Worm (Caenorhabditis elegans) whole organism, L1 larva: ENCODE data around the gene str-14.

ENCODE experiments used
- Y116A8C.19 ChIP-seq: sonication (generic microtip); optimal IDR thresholded peaks from 2 replicates; lab custom pipeline; 2016; ENCODE audit warnings: missing compliant biosample characterization, missing genetic modification characterization, borderline replicate concordance
- aly-2 ChIP-seq: fragments of 150-350 bp; optimal IDR thresholded peaks from 2 replicates; lab custom pipeline; 2014; ENCODE audit warnings: missing biosample characterization, missing genetic modification characterization
- ceh-8 ChIP-seq: fragments of 200-800 bp; sonication (Bioruptor generic); optimal IDR thresholded peaks from 2 replicates; lab custom pipeline; 2018; ENCODE audit warnings: mild to moderate bottlenecking, missing genetic modification characterization, moderate library complexity, missing compliant biosample characterization
- ces-1 ChIP-seq: fragments of 150-350 bp; optimal IDR thresholded peaks from 2 replicates; lab custom pipeline; 2014; ENCODE audit warnings: missing biosample characterization, missing genetic modification reagents, missing genetic modification characterization
- dpl-1 ChIP-seq, 3 experiments: fragments of 150-350 bp in 2 of 3; sonication (generic microtip) in 1 of 3; optimal IDR thresholded peaks; 2 replicates each; lab custom pipeline; 2014 to 2017; ENCODE audit warnings: missing biosample characterization in 3 of 3, missing genetic modification characterization in 3 of 3, missing genetic modification reagents in 3 of 3
- dsc-1 ChIP-seq: sonication (generic microtip); optimal IDR thresholded peaks from 2 replicates; lab custom pipeline; 2016; ENCODE audit warnings: mild to moderate bottlenecking, missing genetic modification characterization, missing compliant biosample characterization
- efl-1 ChIP-seq, 4 experiments: fragments of 150-350 bp; optimal IDR thresholded peaks in 3 of 4; peaks in 1 of 4; 1 replicate in 1 of 4; 2 replicates in 3 of 4; lab custom pipeline; 2014; ENCODE audit warnings: missing biosample characterization in 2 of 4, missing genetic modification characterization in 2 of 4, missing genetic modification reagents in 2 of 4
- efl-3 ChIP-seq: fragments of 200-800 bp; sonication (Bioruptor generic); optimal IDR thresholded peaks from 2 replicates; lab custom pipeline; 2018; ENCODE audit warnings: mild to moderate bottlenecking, missing genetic modification characterization, missing compliant biosample characterization
- fkh-4 ChIP-seq: sonication (generic microtip); optimal IDR thresholded peaks from 2 replicates; lab custom pipeline; 2016; ENCODE audit warnings: missing compliant biosample characterization, missing genetic modification characterization, borderline replicate concordance
- fos-1 ChIP-seq: fragments of 150-350 bp; optimal IDR thresholded peaks from 2 replicates; lab custom pipeline; 2014; ENCODE audit warnings: missing biosample characterization, missing genetic modification characterization
- hpl-2 ChIP-seq: fragments of 150-350 bp; optimal IDR thresholded peaks from 2 replicates; lab custom pipeline; 2014; ENCODE audit warnings: missing biosample characterization, missing genetic modification reagents, missing genetic modification characterization
- jun-1 ChIP-seq: fragments of 150-350 bp; optimal IDR thresholded peaks from 2 replicates; lab custom pipeline; 2014; ENCODE audit warnings: missing biosample characterization, missing genetic modification reagents, missing genetic modification characterization
- lin-13 ChIP-seq: fragments of 150-350 bp; optimal IDR thresholded peaks from 2 replicates; lab custom pipeline; 2014; ENCODE audit warnings: missing biosample characterization, missing genetic modification reagents, missing genetic modification characterization
- lin-14 ChIP-seq: fragments of 200-800 bp; sonication (Bioruptor generic); optimal IDR thresholded peaks from 2 replicates; lab custom pipeline; 2018; ENCODE audit warnings: mild to moderate bottlenecking, missing genetic modification characterization, moderate library complexity, missing compliant biosample characterization
- lin-35 ChIP-seq, 2 experiments: fragments of 150-350 bp; optimal IDR thresholded peaks; 2 replicates each; lab custom pipeline; 2014; ENCODE audit warnings: missing biosample characterization in 2 of 2, missing genetic modification characterization in 2 of 2, missing genetic modification reagents in 2 of 2
- lir-3 ChIP-seq: sonication (generic microtip); optimal IDR thresholded peaks from 2 replicates; lab custom pipeline; 2016; ENCODE audit warnings: mild to moderate bottlenecking, missing genetic modification characterization, moderate library complexity, missing compliant biosample characterization; ENCODE audit not compliant: poor library complexity
- lsy-2 ChIP-seq, 2 experiments: fragments of 150-350 bp; optimal IDR thresholded peaks; 2 replicates each; lab custom pipeline; 2014; ENCODE audit warnings: missing biosample characterization in 2 of 2, missing genetic modification characterization in 2 of 2
- mab-9 ChIP-seq: fragments of 200-800 bp; sonication (Bioruptor generic); IDR thresholded peaks from 2 replicates; pipeline ENCODE4 v1.3.6; 2022; ENCODE audit warnings: missing genetic modification reagents, missing genetic modification characterization, missing compliant biosample characterization
- mdl-1 ChIP-seq, 2 experiments: fragments of 150-350 bp; optimal IDR thresholded peaks; 2 replicates each; lab custom pipeline; 2014 to 2017; ENCODE audit warnings: missing biosample characterization in 2 of 2, missing genetic modification characterization in 2 of 2, inconsistent platforms in 1 of 2
- mef-2 ChIP-seq: fragments of 150-350 bp; optimal IDR thresholded peaks from 2 replicates; lab custom pipeline; 2014; ENCODE audit warnings: missing biosample characterization, missing genetic modification characterization
- mep-1 ChIP-seq: fragments of 150-350 bp; optimal IDR thresholded peaks from 2 replicates; lab custom pipeline; 2014; ENCODE audit warnings: missing biosample characterization, missing genetic modification characterization
- nhr-11 ChIP-seq: fragments of 150-350 bp; optimal IDR thresholded peaks from 2 replicates; lab custom pipeline; 2014; ENCODE audit warnings: missing biosample characterization, missing genetic modification characterization
- nhr-19 ChIP-seq: fragments of 200-800 bp; sonication (Bioruptor generic); conservative IDR thresholded peaks from 2 replicates; pipeline ENCODE4 v1.3.6; 2022; ENCODE audit warnings: missing genetic modification characterization, missing compliant biosample characterization
- nhr-20 ChIP-seq: sonication (generic microtip); optimal IDR thresholded peaks from 2 replicates; lab custom pipeline; 2016; ENCODE audit warnings: mild to moderate bottlenecking, missing genetic modification characterization, missing compliant biosample characterization
- nhr-237 ChIP-seq: fragments of 150-350 bp; optimal IDR thresholded peaks from 2 replicates; lab custom pipeline; 2014; ENCODE audit warnings: missing biosample characterization, missing genetic modification characterization
- nhr-47 ChIP-seq: sonication (generic microtip); optimal IDR thresholded peaks from 2 replicates; lab custom pipeline; 2016; ENCODE audit warnings: mild to moderate bottlenecking, missing genetic modification characterization, moderate library complexity, missing compliant biosample characterization
- nhr-71 ChIP-seq: sonication (generic microtip); optimal IDR thresholded peaks from 2 replicates; lab custom pipeline; 2016; ENCODE audit warnings: mild to moderate bottlenecking, missing genetic modification characterization, moderate library complexity, missing compliant biosample characterization
- nhr-76 ChIP-seq: sonication (generic microtip); optimal IDR thresholded peaks from 2 replicates; lab custom pipeline; 2017; ENCODE audit warnings: missing biosample characterization, missing genetic modification characterization
- nhr-77 ChIP-seq: fragments of 150-350 bp; optimal IDR thresholded peaks from 2 replicates; lab custom pipeline; 2014; ENCODE audit warnings: missing biosample characterization, missing genetic modification characterization
- nhr-85 ChIP-seq: sonication (generic microtip); peaks from one replicate; lab custom pipeline; 2016; ENCODE audit warnings: missing genetic modification characterization, inconsistent platforms, missing compliant biosample characterization
- pag-3 ChIP-seq: sonication (generic microtip); optimal IDR thresholded peaks from 2 replicates; lab custom pipeline; 2017; ENCODE audit warnings: missing genetic modification characterization, mild to moderate bottlenecking, missing compliant biosample characterization, antibody characterized with exemption, borderline replicate concordance; ENCODE audit not compliant: insufficient read depth
- rnt-1 ChIP-seq: sonication (generic microtip); optimal IDR thresholded peaks from 2 replicates; lab custom pipeline; 2016; ENCODE audit warnings: mild to moderate bottlenecking, missing genetic modification characterization, moderate library complexity, missing compliant biosample characterization
- snu-23 ChIP-seq: sonication (generic microtip); optimal IDR thresholded peaks from 2 replicates; lab custom pipeline; 2016; ENCODE audit warnings: missing genetic modification characterization, missing compliant biosample characterization
- sptf-1 ChIP-seq: fragments of 150-350 bp; optimal IDR thresholded peaks from 2 replicates; lab custom pipeline; 2014; ENCODE audit warnings: missing biosample characterization, missing genetic modification characterization
- sup-37 ChIP-seq: fragments of 200-800 bp; sonication (Bioruptor generic); optimal IDR thresholded peaks from 2 replicates; lab custom pipeline; 2018; ENCODE audit warnings: mild to moderate bottlenecking, missing genetic modification characterization, missing compliant biosample characterization
- swsn-7 ChIP-seq: sonication (generic microtip); optimal IDR thresholded peaks from 2 replicates; lab custom pipeline; 2016; ENCODE audit warnings: missing genetic modification characterization, missing compliant biosample characterization
- tbx-2 ChIP-seq: sonication (generic microtip); optimal IDR thresholded peaks from 2 replicates; lab custom pipeline; 2016; ENCODE audit warnings: missing genetic modification characterization, missing compliant biosample characterization
- unc-30 ChIP-seq: sonication (generic microtip); optimal IDR thresholded peaks from 2 replicates; lab custom pipeline; 2017; ENCODE audit warnings: missing biosample characterization, missing genetic modification characterization
- unc-62 ChIP-seq: fragments of 150-350 bp; optimal IDR thresholded peaks from 2 replicates; lab custom pipeline; 2014; ENCODE audit warnings: missing biosample characterization, missing genetic modification reagents, missing genetic modification characterization
- unc-98 ChIP-seq: fragments of 200-800 bp; sonication (Bioruptor generic); IDR thresholded peaks from 2 replicates; pipeline ENCODE4 v1.3.6; 2022; ENCODE audit warnings: missing genetic modification characterization, missing compliant biosample characterization
- ztf-11 ChIP-seq, 2 experiments: sonication (generic microtip); optimal IDR thresholded peaks; 2 replicates each; lab custom pipeline; 2016 to 2017; ENCODE audit warnings: missing genetic modification characterization in 2 of 2, missing biosample characterization in 1 of 2, missing compliant biosample characterization in 1 of 2

Gene str-14

DNA sequence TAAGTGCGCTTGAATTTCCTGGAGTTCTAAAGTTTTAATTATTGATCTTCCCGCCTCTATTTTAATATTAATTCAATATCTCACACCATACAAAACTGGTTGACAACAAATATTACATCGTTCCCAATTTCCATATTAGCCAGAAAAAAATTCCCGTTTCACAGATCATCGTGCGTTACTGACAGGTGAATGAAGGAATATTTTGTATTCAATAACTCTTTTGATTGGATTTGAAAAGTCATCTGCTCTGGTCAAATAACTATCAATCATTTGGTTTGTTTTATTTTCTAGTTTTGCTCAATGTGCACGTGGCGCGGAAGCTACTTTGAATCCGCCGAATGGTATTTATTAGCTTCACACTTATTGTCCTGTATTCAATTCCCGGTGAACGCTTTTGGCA is 28.7 kb upstream of the str-14 start, which contains the start of gene srh-139:
Gene srh-139 (plus strand): TSS at position 301 of the 400 bp plus-strand sequence.
- TF ChIP-seq nhr-85 (tag; lab: Kevin White, UChicago) (no peak), dpl-1 (GFP tag; optimal IDR thresholded peaks at IDR 0.05; lab: Kevin White, UChicago) (no peak), mef-2 (no peak), jun-1 (no peak), swsn-7 (tag; lab: Kevin White, UChicago) (no peak), lin-14 (no peak), nhr-47 (no peak), fos-1 (tag; lab: Kevin White, UChicago) (no peak), lin-35 (GFP tag; optimal IDR thresholded peaks at IDR 0.05; lab: Kevin White, UChicago) (no peak), sup-37 (GFP tag; lab: Kevin White, UChicago) (no peak), nhr-237 (tag; lab: Kevin White, UChicago) (no peak)

DNA sequence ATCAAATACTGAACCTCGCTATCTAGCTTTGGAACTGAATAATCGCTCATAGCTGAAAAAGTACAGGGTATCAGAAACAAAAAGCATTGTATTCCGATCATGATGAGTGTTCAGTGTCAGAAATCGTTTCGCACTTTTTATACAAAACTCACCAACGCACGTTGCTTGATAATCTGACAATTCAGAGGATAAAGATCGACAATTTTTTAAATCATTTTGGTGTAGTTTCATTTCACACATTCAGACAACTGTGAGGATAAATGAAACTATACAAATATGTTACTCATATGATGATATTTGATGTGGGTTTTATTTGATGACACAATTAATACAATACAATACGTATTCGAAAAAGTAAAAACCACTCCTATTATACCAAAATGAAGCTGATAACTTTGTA is 28.1 kb upstream of the str-14 start, which contains the start of gene F57E7.2:
Gene F57E7.2 (minus strand): TSS at position 101 of the 400 bp plus-strand sequence.
- no peak for TF ChIP-seq unc-30 (tag; lab: Kevin White, UChicago)
- TF ChIP-seq lin-35 (GFP tag; optimal IDR thresholded peaks at IDR 0.05; lab: Kevin White, UChicago) = no peak
- no peak for TF ChIP-seq dpl-1 (GFP tag; optimal IDR thresholded peaks at IDR 0.05; lab: Kevin White, UChicago)

DNA sequence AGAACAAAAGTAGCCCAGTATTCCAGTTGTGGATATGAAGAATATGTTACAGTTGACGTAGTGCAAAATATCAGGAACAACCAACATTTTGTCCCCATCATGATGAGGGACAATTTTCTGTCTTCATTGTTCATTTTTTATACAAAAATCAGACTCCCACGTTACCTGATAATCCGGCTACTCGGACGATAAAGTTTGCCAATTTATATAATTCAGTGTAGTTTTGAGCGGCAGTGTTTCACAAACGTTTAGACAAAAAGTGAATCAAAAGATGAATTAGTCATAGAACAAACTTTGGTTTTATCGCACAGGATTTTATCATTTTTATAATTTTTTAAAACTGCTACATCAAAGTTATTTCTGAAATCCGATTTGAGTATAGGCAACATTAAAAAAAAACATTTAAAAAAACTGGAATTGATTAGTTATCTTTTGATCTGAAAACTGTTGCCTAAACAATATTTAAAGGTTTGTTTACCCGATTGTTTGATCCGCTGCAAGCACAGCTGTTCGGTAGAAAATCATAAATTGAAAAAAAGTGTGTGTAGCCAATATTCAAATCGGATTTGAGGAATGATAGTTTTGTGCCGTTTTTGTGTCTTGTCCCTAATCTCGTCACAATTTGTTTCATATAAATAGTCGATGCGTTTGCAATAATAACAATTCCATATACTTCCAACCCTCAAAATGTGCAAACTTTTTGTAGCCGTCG is 26.1 kb upstream of the str-14 start, which contains the start of the genes F57E7.4 and spig-6:
Gene F57E7.4 (minus strand): TSS at position 101 of the 712 bp plus-strand sequence.
Gene spig-6 (plus strand): TSS at position 662 of the 712 bp plus-strand sequence.
- TF ChIP-seq lsy-2 (tag; optimal IDR thresholded peaks at IDR 0.05; lab: Kevin White, UChicago) (no peak), unc-62 (GFP tag; lab: Kevin White, UChicago) (no peak), dsc-1 (tag; lab: Kevin White, UChicago) (no peak), mab-9 (GFP tag; lab: Robert Waterston, UW) (no peak), Y116A8C.19 (tag; lab: Kevin White, UChicago) (no peak), snu-23 (no peak), unc-30 (tag; lab: Kevin White, UChicago) (no peak), pag-3 (tag; lab: Kevin White, UChicago) (no peak), mep-1 (tag; lab: Kevin White, UChicago) (no peak), unc-98 (GFP tag; lab: Robert Waterston, UW) (no peak), lin-13 (GFP tag; lab: Kevin White, UChicago) (no peak), ztf-11 (tag; optimal IDR thresholded peaks at IDR 0.05; lab: Kevin White, UChicago) (no peak), lir-3 (tag; lab: Kevin White, UChicago) (no peak), efl-3 (GFP tag; lab: Kevin White, UChicago) (no peak), fkh-4 (tag; lab: Kevin White, UChicago) (no peak)

DNA sequence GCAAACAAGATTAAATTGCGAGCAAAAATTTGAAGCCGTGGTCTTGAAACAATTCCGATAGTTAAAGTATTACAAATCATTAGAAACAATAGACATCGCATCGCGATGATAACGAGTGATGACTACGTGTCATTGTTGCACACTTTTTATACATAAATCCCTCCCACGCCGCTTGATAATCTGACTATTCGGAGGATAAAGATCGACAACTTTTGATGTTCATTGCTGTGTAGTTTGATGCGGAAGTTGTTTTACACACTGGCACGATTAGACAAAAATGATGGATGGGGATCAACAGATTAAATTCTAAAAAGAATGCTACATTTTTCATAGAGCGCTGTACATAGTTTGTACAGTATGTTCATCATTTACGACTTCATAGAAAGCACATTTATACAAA is 24.3 kb upstream of the str-14 start, which contains the start of gene T08G3.11:
Gene T08G3.11 (minus strand): TSS at position 101 of the 400 bp plus-strand sequence.
- TF ChIP-seq efl-1 (optimal IDR thresholded peaks at IDR 0.05; lab: Kevin White, UChicago) = no peak
- TF ChIP-seq efl-1 (GFP tag; optimal IDR thresholded peaks at IDR 0.05 in 1 of 2; lab: Kevin White, UChicago) = peak in 1 of 2 experiments; percentile 16
- no peak for TF ChIP-seq ceh-8 (GFP tag; lab: Kevin White, UChicago)

DNA sequence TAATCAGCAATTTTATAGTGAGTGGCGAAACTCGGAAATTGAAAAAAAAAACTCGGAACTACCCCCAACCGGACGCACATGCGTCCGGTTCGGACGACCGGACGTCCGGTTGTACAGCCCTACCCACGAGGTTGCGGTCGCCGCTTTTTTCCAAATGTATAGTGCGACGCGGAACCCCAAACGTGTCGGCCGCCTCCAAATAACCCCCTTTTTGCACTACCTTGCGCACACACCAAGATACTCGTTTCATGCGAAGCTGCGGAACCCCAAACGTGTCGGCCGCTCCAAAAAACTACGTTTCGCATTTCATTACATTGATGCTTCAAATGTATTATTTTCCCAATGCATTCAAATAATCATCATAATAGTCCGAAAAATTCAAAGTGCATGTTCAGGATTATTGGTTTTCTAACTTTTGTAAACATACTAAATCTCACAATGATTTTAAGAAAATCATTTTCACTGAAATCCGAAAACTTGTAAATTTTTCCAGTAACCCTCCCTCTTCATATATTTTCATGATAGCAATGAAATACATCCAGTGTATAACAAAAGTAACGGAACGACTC is 17.1 kb upstream of the str-14 start, which contains the start of gene srw-35:
Gene srw-35 (plus strand): TSS at position 519 of the 569 bp plus-strand sequence.
- TF ChIP-seq mdl-1 (tag; optimal IDR thresholded peaks at IDR 0.05; lab: Kevin White, UChicago) (no peak), nhr-20 (tag; lab: Kevin White, UChicago) (no peak), nhr-19 (GFP tag; lab: Robert Waterston, UW) (no peak), sptf-1 (no peak), hpl-2 (GFP tag; lab: Kevin White, UChicago) (no peak), nhr-76 (tag; lab: Kevin White, UChicago) (no peak), rnt-1 (tag; lab: Kevin White, UChicago) (no peak), nhr-11 (no peak), nhr-77 (tag; lab: Kevin White, UChicago) (no peak), tbx-2 (tag; lab: Kevin White, UChicago) (no peak), ces-1 (GFP tag; lab: Kevin White, UChicago) (no peak), nhr-71 (tag; lab: Kevin White, UChicago) (no peak), aly-2 (tag; lab: Kevin White, UChicago) (no peak)
